Fruit fly (Drosophila melanogaster) whole organism, embryonic: ENCODE results near the gene CG42828.

Experiments used
- Aef1 ChIP-seq: fragments of 200-800 bp; sonication (Bioruptor generic); IDR thresholded peaks from 3 replicates; pipeline ENCODE4 v1.3.6; 2022; ENCODE audit warnings: missing biosample characterization, missing genetic modification characterization
- Asciz ChIP-seq: fragments of 200-800 bp; sonication (Bioruptor generic); optimal IDR thresholded peaks from 2 replicates; lab custom pipeline; 2017; ENCODE audit warnings: missing biosample characterization, mild to moderate bottlenecking, missing genetic modification characterization, missing genetic modification reagents
- CG10543 ChIP-seq: fragments of 200-800 bp; sonication (Bioruptor generic); optimal IDR thresholded peaks from 3 replicates; lab custom pipeline; 2017; ENCODE audit warnings: missing biosample characterization, mild to moderate bottlenecking, missing genetic modification characterization, moderate library complexity
- CG14710 ChIP-seq: fragments of 200-800 bp; sonication (Bioruptor generic); optimal IDR thresholded peaks from 3 replicates; lab custom pipeline; 2019; ENCODE audit warnings: missing biosample characterization, mild to moderate bottlenecking, missing genetic modification characterization, moderate library complexity
- CG17829 ChIP-seq: fragments of 200-800 bp; optimal IDR thresholded peaks from 2 replicates; lab custom pipeline; 2019; ENCODE audit warnings: missing biosample characterization, mild to moderate bottlenecking, missing genetic modification characterization, moderate library complexity
- CG2120 ChIP-seq: fragments of 200-800 bp; sonication (Bioruptor generic); optimal IDR thresholded peaks from 3 replicates; lab custom pipeline; 2016; ENCODE audit warnings: missing biosample characterization, missing genetic modification characterization
- CG2202 ChIP-seq: fragments of 200-800 bp; sonication (Bioruptor generic); optimal IDR thresholded peaks from 2 replicates; lab custom pipeline; 2018; ENCODE audit warnings: missing biosample characterization, mild to moderate bottlenecking, missing genetic modification characterization
- CG2678 ChIP-seq: fragments of 200-800 bp; sonication (Bioruptor generic); optimal IDR thresholded peaks from 3 replicates; lab custom pipeline; 2019; ENCODE audit warnings: missing biosample characterization, mild to moderate bottlenecking, missing genetic modification characterization, moderate library complexity
- CG2875 ChIP-seq: fragments of 200-800 bp; sonication (Bioruptor generic); optimal IDR thresholded peaks from 2 replicates; lab custom pipeline; 2017; ENCODE audit warnings: missing biosample characterization, mild to moderate bottlenecking, missing genetic modification characterization, missing genetic modification reagents
- CG30431 ChIP-seq: fragments of 200-800 bp; sonication (Bioruptor generic); optimal IDR thresholded peaks from 2 replicates; lab custom pipeline; 2017; ENCODE audit warnings: missing biosample characterization, missing genetic modification characterization
- CG31224 ChIP-seq: fragments of 200-800 bp; sonication (Bioruptor generic); IDR thresholded peaks from 2 replicates; pipeline ENCODE4 v1.3.6; 2022; ENCODE audit warnings: missing biosample characterization, missing genetic modification characterization
- CG3163 ChIP-seq: fragments of 200-800 bp; sonication (Bioruptor generic); optimal IDR thresholded peaks from 3 replicates; lab custom pipeline; 2016; ENCODE audit warnings: missing biosample characterization, missing genetic modification characterization
- CG6689 ChIP-seq: fragments of 200-800 bp; sonication (Bioruptor generic); IDR thresholded peaks from 2 replicates; pipeline ENCODE4 v1.3.6; 2022; ENCODE audit warnings: missing biosample characterization, missing genetic modification characterization
- CG6813 ChIP-seq: fragments of 200-800 bp; sonication (Bioruptor generic); optimal IDR thresholded peaks from 2 replicates; lab custom pipeline; 2017; ENCODE audit warnings: missing biosample characterization, missing genetic modification characterization, mild to moderate bottlenecking, moderate library complexity, missing genetic modification reagents
- CG8281 ChIP-seq: fragments of 200-800 bp; sonication (Bioruptor generic); optimal IDR thresholded peaks from 2 replicates; lab custom pipeline; 2018; ENCODE audit warnings: missing biosample characterization, mild to moderate bottlenecking, missing genetic modification characterization, moderate library complexity
- CG8290 ChIP-seq, 3 experiments: fragments of 200-800 bp; sonication (Bioruptor generic); optimal IDR thresholded peaks; 2 replicates each; lab custom pipeline; 2016 to 2019; ENCODE audit warnings: missing biosample characterization in 3 of 3, missing genetic modification characterization in 3 of 3, mild to moderate bottlenecking in 2 of 3, moderate library complexity in 1 of 3
- HHEX ChIP-seq: fragments of 200-800 bp; sonication (Bioruptor generic); optimal IDR thresholded peaks from 3 replicates; lab custom pipeline; 2017; ENCODE audit warnings: missing biosample characterization, mild to moderate bottlenecking, missing genetic modification characterization, missing genetic modification reagents
- Hey ChIP-seq: fragments of 200-800 bp; sonication (Bioruptor generic); optimal IDR thresholded peaks from 3 replicates; lab custom pipeline; 2018; ENCODE audit warnings: missing biosample characterization, mild to moderate bottlenecking, missing genetic modification characterization
- HmgZ ChIP-seq: fragments of 200-800 bp; sonication (Bioruptor generic); optimal IDR thresholded peaks from 2 replicates; lab custom pipeline; 2018; ENCODE audit warnings: missing biosample characterization, mild to moderate bottlenecking, missing genetic modification characterization
- Hmx ChIP-seq: fragments of 200-800 bp; sonication (Bioruptor generic); optimal IDR thresholded peaks from 2 replicates; lab custom pipeline; 2016; ENCODE audit warnings: missing biosample characterization, missing genetic modification characterization
- Hr39 ChIP-seq: fragments of >200 bp; optimal IDR thresholded peaks from 2 replicates; lab custom pipeline; 2017
- NC2β ChIP-seq: fragments of 200-800 bp; sonication (Bioruptor generic); optimal IDR thresholded peaks from 2 replicates; lab custom pipeline; 2016; ENCODE audit warnings: missing biosample characterization, missing genetic modification characterization
- Optix ChIP-seq: fragments of 200-800 bp; sonication (Bioruptor generic); IDR thresholded peaks from 3 replicates; pipeline ENCODE4 v1.3.6; 2022; ENCODE audit warnings: missing biosample characterization, missing genetic modification characterization
- Ravus ChIP-seq: fragments of 200-800 bp; sonication (Bioruptor generic); IDR thresholded peaks from 2 replicates; pipeline ENCODE4 v1.3.6; 2022; ENCODE audit warnings: missing biosample characterization, missing genetic modification characterization
- Xrp1 ChIP-seq: fragments of 200-800 bp; sonication (Bioruptor generic); IDR thresholded peaks from 2 replicates; pipeline ENCODE4 v1.3.6; 2022; ENCODE audit warnings: missing biosample characterization, missing genetic modification characterization
- abd-A ChIP-seq: fragments of 200-800 bp; sonication (Bioruptor generic); optimal IDR thresholded peaks from 3 replicates; lab custom pipeline; 2019; ENCODE audit warnings: missing biosample characterization, mild to moderate bottlenecking, missing genetic modification characterization, moderate library complexity
- ac ChIP-seq: fragments of 200-800 bp; sonication (Bioruptor generic); optimal IDR thresholded peaks from 3 replicates; lab custom pipeline; 2017; ENCODE audit warnings: missing biosample characterization, mild to moderate bottlenecking, missing genetic modification characterization
- btn ChIP-seq: fragments of 200-800 bp; sonication (Bioruptor generic); optimal IDR thresholded peaks from 2 replicates; lab custom pipeline; 2016; ENCODE audit warnings: missing biosample characterization, missing genetic modification characterization
- chinmo ChIP-seq: fragments of 200-800 bp; sonication (Bioruptor generic); IDR thresholded peaks from 4 replicates; pipeline ENCODE4 v1.3.6; 2022; ENCODE audit warnings: missing biosample characterization, missing genetic modification characterization; ENCODE audit not compliant: partially characterized antibody
- chn ChIP-seq: fragments of 200-800 bp; sonication (Bioruptor generic); optimal IDR thresholded peaks from 2 replicates; lab custom pipeline; 2016; ENCODE audit warnings: missing biosample characterization, missing genetic modification characterization
- cwo ChIP-seq: fragments of 200-800 bp; sonication (Bioruptor generic); optimal IDR thresholded peaks from 3 replicates; lab custom pipeline; 2017; ENCODE audit warnings: missing biosample characterization, missing genetic modification characterization, mild to moderate bottlenecking, moderate library complexity, missing genetic modification reagents
- dati ChIP-seq: fragments of 200-800 bp; sonication (Bioruptor generic); IDR thresholded peaks from 2 replicates; pipeline ENCODE4 v1.3.6; 2022; ENCODE audit warnings: missing biosample characterization, missing genetic modification characterization
- eve ChIP-seq, 2 experiments: fragments of >200 bp; optimal IDR thresholded peaks; 2 replicates each; lab custom pipeline; 2017; ENCODE audit warnings: missing biosample characterization in 2 of 2, missing genetic modification characterization in 2 of 2
- fd102C ChIP-seq: fragments of 200-800 bp; sonication (Bioruptor generic); optimal IDR thresholded peaks from 2 replicates; lab custom pipeline; 2018; ENCODE audit warnings: missing biosample characterization, mild to moderate bottlenecking, missing genetic modification characterization, moderate library complexity
- fd96Cb ChIP-seq: fragments of 200-800 bp; sonication (Bioruptor generic); optimal IDR thresholded peaks from 2 replicates; lab custom pipeline; 2018; ENCODE audit warnings: missing biosample characterization, mild to moderate bottlenecking, missing genetic modification characterization, moderate library complexity
- gt ChIP-seq: fragments of 200-800 bp; sonication (Bioruptor generic); IDR thresholded peaks from 2 replicates; pipeline ENCODE4 v1.3.6; 2022; ENCODE audit warnings: missing biosample characterization, missing genetic modification characterization
- hb ChIP-seq: fragments of 200-800 bp; sonication (Bioruptor generic); IDR thresholded peaks from 3 replicates; pipeline ENCODE4 v1.3.6; 2022; ENCODE audit warnings: missing biosample characterization, missing genetic modification characterization; ENCODE audit not compliant: partially characterized antibody
- jigr1 ChIP-seq: fragments of 200-800 bp; sonication (Bioruptor generic); IDR thresholded peaks from 3 replicates; pipeline ENCODE4 v1.3.6; 2022; ENCODE audit warnings: missing biosample characterization, missing genetic modification characterization
- kni ChIP-seq: fragments of 200-800 bp; sonication (Bioruptor generic); optimal IDR thresholded peaks from 3 replicates; lab custom pipeline; 2017; ENCODE audit warnings: mild to moderate bottlenecking, missing biosample characterization, missing genetic modification reagents, missing genetic modification characterization
- pho ChIP-seq: fragments of 200-800 bp; sonication (Bioruptor generic); optimal IDR thresholded peaks from 2 replicates; lab custom pipeline; 2016; ENCODE audit warnings: missing biosample characterization, missing genetic modification characterization
- psq ChIP-seq: fragments of 200-800 bp; sonication (Bioruptor generic); optimal IDR thresholded peaks from 2 replicates; lab custom pipeline; 2017; ENCODE audit warnings: missing biosample characterization, missing genetic modification characterization
- ro ChIP-seq: fragments of 200-800 bp; sonication (Bioruptor generic); IDR thresholded peaks from 2 replicates; pipeline ENCODE4 v1.3.6; 2022; ENCODE audit warnings: missing biosample characterization, missing genetic modification characterization
- run ChIP-seq: fragments of 200-800 bp; sonication (Bioruptor generic); optimal IDR thresholded peaks from 3 replicates; lab custom pipeline; 2018; ENCODE audit warnings: missing biosample characterization, mild to moderate bottlenecking, missing genetic modification characterization
- sim ChIP-seq: fragments of 200-800 bp; sonication (Bioruptor generic); IDR thresholded peaks from 2 replicates; pipeline ENCODE4 v1.3.6; 2022; ENCODE audit warnings: missing biosample characterization, missing genetic modification characterization
- sisA ChIP-seq: fragments of 200-800 bp; sonication (Bioruptor generic); IDR thresholded peaks from 2 replicates; pipeline ENCODE4 v1.3.6; 2022; ENCODE audit warnings: missing biosample characterization, missing genetic modification characterization
- sug ChIP-seq: fragments of 200-800 bp; optimal IDR thresholded peaks from 2 replicates; lab custom pipeline; 2019; ENCODE audit warnings: missing biosample characterization, mild to moderate bottlenecking, missing genetic modification characterization, moderate library complexity
- trem ChIP-seq: fragments of 200-800 bp; optimal IDR thresholded peaks from 3 replicates; lab custom pipeline; 2019; ENCODE audit warnings: missing biosample characterization, mild to moderate bottlenecking, missing genetic modification characterization, moderate library complexity
- ttk ChIP-seq: fragments of 200-800 bp; sonication (Bioruptor generic); IDR thresholded peaks from 2 replicates; pipeline ENCODE4 v2.1.2; 2022; ENCODE audit warnings: missing biosample characterization, missing genetic modification characterization
- unc-4 ChIP-seq: fragments of 200-800 bp; sonication (Bioruptor generic); IDR thresholded peaks from 2 replicates; pipeline ENCODE4 v1.3.6; 2022; ENCODE audit warnings: missing biosample characterization, missing genetic modification characterization; ENCODE audit not compliant: partially characterized antibody
- zen ChIP-seq: fragments of 200-800 bp; sonication (Bioruptor generic); optimal IDR thresholded peaks from 3 replicates; lab custom pipeline; 2018; ENCODE audit warnings: missing biosample characterization, mild to moderate bottlenecking, missing genetic modification characterization, moderate library complexity

The CG42828 gene

dm6 chr3R:23333334-23334035 lies 40.0 kb upstream of the CG42828 start (continued):
- TF ChIP-seq chinmo (GFP tag; lab: Robert Waterston, UW) = 0 out of 4 replicates have a peak, but pooled peaks have one; percentile 42
- TF ChIP-seq ac (GFP tag; lab: Kevin White, UChicago) = no peak
- no peak for TF ChIP-seq NC2β
- TF ChIP-seq HmgZ (tag; lab: Kevin White, UChicago) = no peak
- no peak for TF ChIP-seq HHEX (GFP tag; lab: Kevin White, UChicago)
- peak; percentile 70 for TF ChIP-seq fd96Cb (tag; lab: Kevin White, UChicago)
- TF ChIP-seq Hey (tag; lab: Kevin White, UChicago) = no peak
- TF ChIP-seq fd102C (GFP tag; lab: Kevin White, UChicago) = no peak
- TF ChIP-seq CG2202 (tag; lab: Kevin White, UChicago) = peak; percentile 40
- no peak; the same call in 2 of the 3 replicates for TF ChIP-seq Aef1 (GFP tag; lab: Robert Waterston, UW)
- TF ChIP-seq Hmx (GFP tag; lab: Kevin White, UChicago) = no peak
- peak in 1 of 2 experiments; percentile 70 for TF ChIP-seq eve (GFP tag; optimal IDR thresholded peaks at IDR 0.05; lab: Kevin White, UChicago)
- no peak for TF ChIP-seq cwo (GFP tag; lab: Kevin White, UChicago)
- no peak for TF ChIP-seq CG8290 (GFP tag; optimal IDR thresholded peaks at IDR 0.05; lab: Kevin White, UChicago)
- no peak for TF ChIP-seq CG8290 (tag; optimal IDR thresholded peaks at IDR 0.05; lab: Kevin White, UChicago)
- peak; percentile 41; the same call in 1 of the 2 replicates for TF ChIP-seq sisA (GFP tag; lab: Robert Waterston, UW)
- no peak for TF ChIP-seq run (tag; lab: Kevin White, UChicago)
- peak; percentile 20 for TF ChIP-seq kni (GFP tag; lab: Kevin White, UChicago)
- no peak for TF ChIP-seq sim (GFP tag; lab: Robert Waterston, UW)
- peak; percentile 57 for TF ChIP-seq CG2875
- peak; percentile 15 for TF ChIP-seq Asciz
- TF ChIP-seq pho (GFP tag; lab: Kevin White, UChicago) = no peak
- TF ChIP-seq psq = no peak
- TF ChIP-seq btn (GFP tag; lab: Kevin White, UChicago) = no peak
- peak; percentile 53 for TF ChIP-seq CG17829 (tag; lab: Kevin White, UChicago)
- TF ChIP-seq CG6813 (GFP tag; lab: Kevin White, UChicago) = no peak
- no peak for TF ChIP-seq hb (GFP tag; lab: Robert Waterston, UW)
- peak; percentile 30 for TF ChIP-seq CG2120 (GFP tag; lab: Kevin White, UChicago)
- no peak for TF ChIP-seq unc-4 (GFP tag; lab: Robert Waterston, UW)
- TF ChIP-seq ttk (GFP tag; lab: Robert Waterston, UW) = no peak
- TF ChIP-seq CG30431 (GFP tag; lab: Kevin White, UChicago) = peak; percentile 8
- peak; percentile 57 for TF ChIP-seq CG14710 (tag; lab: Kevin White, UChicago)
- no peak for TF ChIP-seq CG8281 (tag; lab: Kevin White, UChicago)
- TF ChIP-seq Hr39 (lab: Kevin White, UChicago) = no peak
- peak; percentile 58 for TF ChIP-seq trem (tag; lab: Kevin White, UChicago)
- no peak for TF ChIP-seq CG31224 (GFP tag; lab: Robert Waterston, UW)
- no peak for TF ChIP-seq gt (GFP tag; lab: Robert Waterston, UW)
- TF ChIP-seq dati (GFP tag; lab: Robert Waterston, UW) = no peak
- peak; percentile 8 for TF ChIP-seq zen (tag; lab: Kevin White, UChicago)
- TF ChIP-seq jigr1 (GFP tag; lab: Robert Waterston, UW) = no peak
- TF ChIP-seq abd-A (tag; lab: Kevin White, UChicago) = peak; percentile 28
- no peak for TF ChIP-seq Ravus (GFP tag; lab: Robert Waterston, UW)
- no peak for TF ChIP-seq ro (GFP tag; lab: Robert Waterston, UW)
- peak; percentile 59 for TF ChIP-seq CG2678
- TF ChIP-seq CG6689 (GFP tag; lab: Robert Waterston, UW) = no peak
- peak; percentile 41 for TF ChIP-seq CG3163 (GFP tag; lab: Kevin White, UChicago)
- no peak for TF ChIP-seq Optix
- TF ChIP-seq chn (GFP tag; lab: Kevin White, UChicago) = peak; percentile 35
- peak; percentile 69 for TF ChIP-seq Xrp1 (GFP tag; lab: Robert Waterston, UW)
- no peak for TF ChIP-seq CG10543
- TF ChIP-seq sug (tag; lab: Kevin White, UChicago) = no peak
